Worm (Caenorhabditis elegans): ENCODE measurements around the gene fbxb-99.

- TF ChIP-seq aly-2 (tag; optimal IDR thresholded peaks at IDR 0.05) (no peak), unc-62 (GFP tag; optimal IDR thresholded peaks at IDR 0.05) (no peak), nhr-77 (tag; optimal IDR thresholded peaks at IDR 0.05) (no peak), unc-55 (GFP tag; optimal IDR thresholded peaks at IDR 0.05) (no peak), mdl-1 (tag; optimal IDR thresholded peaks at IDR 0.05) (no peak), unc-39 (tag; optimal IDR thresholded peaks at IDR 0.05) (no peak), lin-13 (GFP tag; optimal IDR thresholded peaks at IDR 0.05) (no peak), nhr-237 (tag; optimal IDR thresholded peaks at IDR 0.05) (no peak), nhr-25 (tag; optimal IDR thresholded peaks at IDR 0.05) (no peak)
Measured at ce11 chrII:3747405-3747804, 45.8 kb downstream of the fbxb-99 start, which contains the start of gene fbxb-92.
